Worm (Caenorhabditis elegans): ENCODE results near the gene ZK675.4.

- TF ChIP-seq ztf-23 (GFP tag; IDR thresholded peaks at IDR 0.05): no peak
- TF ChIP-seq ref-1 (GFP tag; conservative IDR thresholded peaks at IDR 0.05): no peak
- TF ChIP-seq flt-1 (GFP tag; IDR thresholded peaks at IDR 0.05): no peak
- no peak for TF ChIP-seq med-1 (GFP tag; optimal IDR thresholded peaks at IDR 0.05; ENCODE audit: insufficient read depth)
- no peak for TF ChIP-seq klf-2 (GFP tag; conservative IDR thresholded peaks at IDR 0.05)
- no peak for TF ChIP-seq tab-1 (GFP tag; IDR thresholded peaks at IDR 0.05)
Observed at ce11 chrII:7935622-7936021, 24.5 kb downstream of the ZK675.4 start.

Measured in whole organism, midembryonic.